Fruit fly (Drosophila melanogaster): Measurements from ENCODE around the gene CycY.

The CycY gene

dm6 chr2L:11789690-11790089 is 23.9 kb downstream of the CycY start, which contains the start of gene CG14932:
CG14932 (plus strand) TSS chr2L:11789919.
- TF ChIP-seq Xrp1 (GFP tag; IDR thresholded peaks at IDR 0.05) (no peak), CG14710 (tag; optimal IDR thresholded peaks at IDR 0.05) (peak; percentile 95), CG10267 (tag; optimal IDR thresholded peaks at IDR 0.05) (peak; percentile 24), lmd (GFP tag; IDR thresholded peaks at IDR 0.05) (no peak), bsh (GFP tag; optimal IDR thresholded peaks at IDR 0.05) (no peak), zen (tag; optimal IDR thresholded peaks at IDR 0.05) (no peak), org-1 (GFP tag; optimal IDR thresholded peaks at IDR 0.05) (no peak), Dad (GFP tag; optimal IDR thresholded peaks at IDR 0.05) (no peak), stwl (tag; optimal IDR thresholded peaks at IDR 0.05) (peak; percentile 39), nau (GFP tag; optimal IDR thresholded peaks at IDR 0.05) (no peak)

- TF ChIP-seq H15 (GFP tag; IDR thresholded peaks at IDR 0.05), result no peak
- TF ChIP-seq btn (GFP tag; optimal IDR thresholded peaks at IDR 0.05), result no peak
- TF ChIP-seq Trl (optimal IDR thresholded peaks at IDR 0.05), result no peak
- no peak for TF ChIP-seq Trl (GFP tag; optimal IDR thresholded peaks at IDR 0.05)
- TF ChIP-seq knrl (GFP tag; IDR thresholded peaks at IDR 0.05; ENCODE audit: partially characterized antibody), result no peak
- no peak for TF ChIP-seq crol (GFP tag; IDR thresholded peaks at IDR 0.05)
- TF ChIP-seq CG14965 (GFP tag; optimal IDR thresholded peaks at IDR 0.05; ENCODE audit: borderline replicate concordance), result no peak
- no peak for TF ChIP-seq Ets97D (GFP tag; optimal IDR thresholded peaks at IDR 0.05)
- TF ChIP-seq zen2 (GFP tag; IDR thresholded peaks at IDR 0.05; ENCODE audit: partially characterized antibody), result no peak
- TF ChIP-seq dan (GFP tag; IDR thresholded peaks at IDR 0.05), result no peak
- no peak for TF ChIP-seq Chrac-16 (GFP tag; optimal IDR thresholded peaks at IDR 0.05)
- TF ChIP-seq CG30431 (GFP tag; optimal IDR thresholded peaks at IDR 0.05), result no peak
- TF ChIP-seq CHES-1-like (GFP tag; optimal IDR thresholded peaks at IDR 0.05), result no peak
These were observed 25.5 kb downstream of the CycY start, which contains the start of gene CG14931 for dm6 chr2L:11788034-11788433. CG14931 (plus strand) TSS chr2L:11788334.

All from whole organism, embryonic.